Worm (Caenorhabditis elegans) whole organism, L2 larva: ENCODE results near the gene hpo-10.

ENCODE experiments used
- F13H6.1 ChIP-seq: sonication (generic microtip); optimal IDR thresholded peaks from 2 replicates; lab custom pipeline; 2016; ENCODE audit warnings: missing genetic modification characterization, missing compliant biosample characterization
- R02D3.7 ChIP-seq: fragments of 150-350 bp; optimal IDR thresholded peaks from 2 replicates; lab custom pipeline; 2014; ENCODE audit warnings: missing biosample characterization, missing genetic modification characterization
- ama-1 ChIP-seq: fragments of 150-350 bp; optimal IDR thresholded peaks from 2 replicates; lab custom pipeline; 2018; ENCODE audit warnings: inconsistent platforms
- crh-2 ChIP-seq: sonication (generic microtip); optimal IDR thresholded peaks from 2 replicates; lab custom pipeline; 2017; ENCODE audit warnings: missing biosample characterization, missing genetic modification characterization
- elt-3 ChIP-seq: sonication (generic microtip); optimal IDR thresholded peaks from 2 replicates; lab custom pipeline; 2017; ENCODE audit warnings: missing biosample characterization, missing genetic modification characterization
- mbf-1 ChIP-seq: sonication (generic microtip); optimal IDR thresholded peaks from 2 replicates; lab custom pipeline; 2017; ENCODE audit warnings: missing biosample characterization, missing genetic modification characterization
- nhr-23 ChIP-seq: fragments of 150-350 bp; optimal IDR thresholded peaks from 2 replicates; lab custom pipeline; 2014; ENCODE audit warnings: missing biosample characterization, missing genetic modification reagents, missing genetic modification characterization
- skn-1 ChIP-seq: sonication (generic microtip); optimal IDR thresholded peaks from 2 replicates; lab custom pipeline; 2017; ENCODE audit warnings: missing biosample characterization, missing genetic modification characterization

- TF ChIP-seq skn-1 = no peak
- TF ChIP-seq crh-2 = no peak
- no peak for TF ChIP-seq elt-3 (tag; lab: Kevin White, UChicago)
- no peak for TF ChIP-seq F13H6.1 (tag; lab: Kevin White, UChicago)
- TF ChIP-seq mbf-1 (tag; lab: Kevin White, UChicago) = no peak
- TF ChIP-seq R02D3.7 (tag; lab: Kevin White, UChicago) = no peak
- TF ChIP-seq nhr-23 (tag; lab: Kevin White, UChicago) = no peak
- TF ChIP-seq ama-1 (lab: Kevin White, UChicago) = no peak
Observed at ce11 chrIII:5897468-5897867, 18.2 kb downstream of the hpo-10 start.
